Worm (Caenorhabditis elegans): ENCODE measurements around the gene fcd-2.

The fcd-2 gene

DNA sequence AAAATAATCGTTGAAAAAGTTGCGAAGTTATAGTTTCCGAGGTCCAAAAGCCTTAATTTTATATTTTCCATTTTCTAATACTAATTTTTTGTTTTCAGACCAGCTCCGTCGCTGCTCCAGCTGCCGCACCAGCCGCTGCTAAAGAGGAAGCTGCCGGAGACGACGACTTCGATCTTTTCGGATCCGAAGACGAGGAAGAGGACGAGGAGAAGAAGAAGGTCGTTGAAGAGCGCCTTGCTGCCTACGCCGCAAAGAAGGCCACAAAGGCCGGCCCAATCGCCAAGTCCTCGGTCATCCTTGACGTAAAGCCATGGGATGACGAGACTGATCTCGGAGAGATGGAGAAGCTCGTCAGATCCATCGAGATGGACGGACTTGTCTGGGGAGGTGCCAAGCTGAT is 13.3 kb downstream of the fcd-2 start (continued):
- TF ChIP-seq rec-8 (tag; optimal IDR thresholded peaks at IDR 0.05) (no peak), zfh-2 (GFP tag; conservative IDR thresholded peaks at IDR 0.05) (peak; percentile 86)

DNA sequence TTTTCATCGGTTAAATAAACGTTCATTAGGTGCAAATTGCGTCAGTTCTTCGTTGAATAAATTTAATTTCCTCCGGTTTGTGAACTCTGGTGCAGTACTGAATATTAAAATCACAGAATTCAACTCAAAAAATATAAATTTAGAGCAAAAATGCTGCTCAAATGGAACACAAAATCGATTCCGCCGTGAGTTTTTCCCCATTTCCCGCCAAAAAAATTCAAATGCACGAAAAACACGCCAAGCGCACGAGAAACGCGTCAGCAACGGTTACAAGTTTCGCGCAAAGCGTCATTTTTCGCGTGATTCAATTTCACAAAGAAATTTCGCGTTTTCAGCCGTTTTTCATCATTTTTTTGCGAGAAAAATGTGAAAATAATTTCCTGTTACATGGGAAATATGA is 14.0 kb downstream of the fcd-2 start, which contains the start of gene hrpu-1:
Gene hrpu-1 (plus strand): TSS at position 140 of the 400 bp plus-strand sequence.
- TF ChIP-seq ccch-3 (GFP tag; optimal IDR thresholded peaks at IDR 0.05) = no peak
- TF ChIP-seq zfh-2 (GFP tag; conservative IDR thresholded peaks at IDR 0.05) = no peak
- TF ChIP-seq tbp1 (GFP tag; optimal IDR thresholded peaks at IDR 0.05) = peak; percentile 70
- TF ChIP-seq snpc-1.1 (tag; optimal IDR thresholded peaks at IDR 0.05; ENCODE audit: insufficient read depth) = peak; percentile 8
- TF ChIP-seq mcd-1 (GFP tag; IDR thresholded peaks at IDR 0.05) = peak; percentile 87
- no peak for TF ChIP-seq die-1 (tag; optimal IDR thresholded peaks at IDR 0.05)
- no peak for TF ChIP-seq Y56A3A.18 (GFP tag; IDR thresholded peaks at IDR 0.05)
- TF ChIP-seq unc-62 (GFP tag; optimal IDR thresholded peaks at IDR 0.05) = no peak
- TF ChIP-seq C17E4.6 (GFP tag; IDR thresholded peaks at IDR 0.05) = 0 out of 2 replicates have a peak, but pooled peaks have one; percentile 19
- no peak for TF ChIP-seq dpff-1 (tag; optimal IDR thresholded peaks at IDR 0.05)
- TF ChIP-seq akir-1 (GFP tag; optimal IDR thresholded peaks at IDR 0.05) = no peak
- TF ChIP-seq ceh-91 (GFP tag; IDR thresholded peaks at IDR 0.05) = peak; percentile 23; the same call in 1 of the 2 replicates
- peak; percentile 42 for TF ChIP-seq madf-8 (GFP tag; conservative IDR thresholded peaks at IDR 0.05)
- peak; percentile 57 for TF ChIP-seq ceh-27 (GFP tag; optimal IDR thresholded peaks at IDR 0.05)
- peak; percentile 84 for TF ChIP-seq attf-5 (GFP tag; optimal IDR thresholded peaks at IDR 0.05)
- peak; percentile 23; the same call in 1 of the 2 replicates for TF ChIP-seq Y67H2A.10 (GFP tag; conservative IDR thresholded peaks at IDR 0.05)
- TF ChIP-seq gei-17 (GFP tag; optimal IDR thresholded peaks at IDR 0.05) = peak; percentile 7
- TF ChIP-seq F33H1.4 (GFP tag; IDR thresholded peaks at IDR 0.05) = peak; percentile 82
- TF ChIP-seq ztf-28 (GFP tag; IDR thresholded peaks at IDR 0.05) = no peak
- peak; percentile 40 for TF ChIP-seq atf-7 (tag; optimal IDR thresholded peaks at IDR 0.05)
- TF ChIP-seq ztf-25 (GFP tag; IDR thresholded peaks at IDR 0.05) = no peak
- peak; percentile 41 for TF ChIP-seq lsy-27 (tag; optimal IDR thresholded peaks at IDR 0.05; ENCODE audit: borderline replicate concordance, insufficient read depth)
- peak; percentile 91 for TF ChIP-seq snpc-1.3 (tag; optimal IDR thresholded peaks at IDR 0.05; ENCODE audit: insufficient read depth)
- TF ChIP-seq let-607 (tag; optimal IDR thresholded peaks at IDR 0.05) = peak; percentile 46 to 53
- TF ChIP-seq aptf-2 (GFP tag; conservative IDR thresholded peaks at IDR 0.05) = no peak
- peak; percentile 77 for TF ChIP-seq lir-1 (GFP tag; conservative IDR thresholded peaks at IDR 0.05)
- no peak for TF ChIP-seq bed-1 (GFP tag; IDR thresholded peaks at IDR 0.05)
- no peak for TF ChIP-seq lag-1 (GFP tag; IDR thresholded peaks at IDR 0.05)
- no peak for TF ChIP-seq F57C9.4 (tag; optimal IDR thresholded peaks at IDR 0.05)
- TF ChIP-seq egl-18 (GFP tag; IDR thresholded peaks at IDR 0.05) = no peak
- TF ChIP-seq nhr-179 (tag; optimal IDR thresholded peaks at IDR 0.05) = no peak
- peak; percentile 79 for TF ChIP-seq snpc-4 (GFP tag; optimal IDR thresholded peaks at IDR 0.05)
- peak; percentile 75 to 96 (median 87) for TF ChIP-seq snpc-4 (tag; optimal IDR thresholded peaks at IDR 0.05)
- TF ChIP-seq zim-3 (tag; optimal IDR thresholded peaks at IDR 0.05) = no peak
- peak; percentile 56 for TF ChIP-seq hmg-1.2 (GFP tag; IDR thresholded peaks at IDR 0.05)
- TF ChIP-seq F55B11.4 (tag; optimal IDR thresholded peaks at IDR 0.05; ENCODE audit: borderline replicate concordance, insufficient read depth) = no peak
- TF ChIP-seq F52B5.7 (tag; optimal IDR thresholded peaks at IDR 0.05) = no peak
- TF ChIP-seq F22D6.2 (tag; optimal IDR thresholded peaks at IDR 0.05) = no peak
- TF ChIP-seq hlh-12 (tag; optimal IDR thresholded peaks at IDR 0.05) = no peak
- TF ChIP-seq F57A8.1 (GFP tag; optimal IDR thresholded peaks at IDR 0.05) = no peak
- peak; percentile 97 for TF ChIP-seq lin-54 (GFP tag; optimal IDR thresholded peaks at IDR 0.05)
- TF ChIP-seq snpc-3.4 (tag; optimal IDR thresholded peaks at IDR 0.05) = peak; percentile 90
- TF ChIP-seq ztf-18 (tag; optimal IDR thresholded peaks at IDR 0.05) = peak; percentile 100
- TF ChIP-seq ama-1 (optimal IDR thresholded peaks at IDR 0.05) = no peak
- peak in 1 of 2 experiments; percentile 39 for TF ChIP-seq ama-1 (GFP tag; optimal IDR thresholded peaks at IDR 0.05)

Data from whole organism, young adult.